Worm (Caenorhabditis elegans) whole organism, L4/young adult: ENCODE results near the gene hda-2.

Experiments used
- W03F9.2 ChIP-seq: fragments of 150-350 bp; optimal IDR thresholded peaks from 2 replicates; lab custom pipeline; 2014; ENCODE audit warnings: missing biosample characterization, missing genetic modification characterization
- dao-5 ChIP-seq: sonication (generic microtip); optimal IDR thresholded peaks from 2 replicates; lab custom pipeline; 2016; ENCODE audit warnings: missing genotype, missing genetic modification characterization, moderate library complexity, missing compliant biosample characterization
- him-1 ChIP-seq: sonication (generic microtip); optimal IDR thresholded peaks from 2 replicates; lab custom pipeline; 2016; ENCODE audit warnings: missing genotype, missing genetic modification reagents, missing genetic modification characterization, missing compliant biosample characterization

Gene hda-2

ce11 chrII:8022461-8022860 lies at the start of gene hda-2:
hda-2 (minus strand) TSS chrII:8022561.
- no peak for TF ChIP-seq W03F9.2
- no peak for TF ChIP-seq him-1
- no peak for TF ChIP-seq dao-5 (tag; lab: Kevin White, UChicago)

DNA sequence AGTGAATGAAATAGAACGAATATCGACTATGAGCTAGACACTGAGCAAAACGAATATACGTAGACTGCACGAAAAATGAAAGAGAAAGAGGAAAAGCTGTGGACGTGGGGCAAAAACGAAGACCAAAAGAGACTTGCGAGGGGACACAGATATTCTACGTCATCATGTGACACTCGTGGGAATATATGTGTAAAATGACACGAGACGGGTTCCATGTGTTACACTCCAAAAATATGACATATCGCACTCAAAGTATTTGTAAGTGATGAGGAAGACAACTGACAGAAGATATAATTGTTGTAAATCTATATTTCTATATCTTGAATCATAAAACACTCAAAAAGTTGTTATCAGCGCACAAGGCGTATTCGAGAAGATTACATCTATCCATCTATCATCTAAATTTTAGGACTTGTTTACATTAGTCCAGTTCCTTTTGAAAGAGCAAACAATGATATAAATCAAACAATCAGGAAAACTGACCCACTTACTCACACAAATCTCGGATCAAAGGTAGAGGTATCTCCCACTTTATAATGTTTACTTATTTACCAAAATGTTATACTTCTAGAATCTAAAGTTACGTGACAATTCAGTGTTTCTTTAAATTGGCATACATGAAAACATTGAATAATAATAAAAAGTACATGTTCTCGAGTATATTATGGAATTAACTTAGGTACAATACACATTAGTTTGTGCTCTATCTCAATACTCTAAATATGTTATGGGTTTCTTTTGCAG lies 49.6 kb upstream of the hda-2 start:
- TF ChIP-seq him-1 (peak; percentile 31), dao-5 (tag; lab: Kevin White, UChicago) (no peak), W03F9.2 (no peak)

DNA sequence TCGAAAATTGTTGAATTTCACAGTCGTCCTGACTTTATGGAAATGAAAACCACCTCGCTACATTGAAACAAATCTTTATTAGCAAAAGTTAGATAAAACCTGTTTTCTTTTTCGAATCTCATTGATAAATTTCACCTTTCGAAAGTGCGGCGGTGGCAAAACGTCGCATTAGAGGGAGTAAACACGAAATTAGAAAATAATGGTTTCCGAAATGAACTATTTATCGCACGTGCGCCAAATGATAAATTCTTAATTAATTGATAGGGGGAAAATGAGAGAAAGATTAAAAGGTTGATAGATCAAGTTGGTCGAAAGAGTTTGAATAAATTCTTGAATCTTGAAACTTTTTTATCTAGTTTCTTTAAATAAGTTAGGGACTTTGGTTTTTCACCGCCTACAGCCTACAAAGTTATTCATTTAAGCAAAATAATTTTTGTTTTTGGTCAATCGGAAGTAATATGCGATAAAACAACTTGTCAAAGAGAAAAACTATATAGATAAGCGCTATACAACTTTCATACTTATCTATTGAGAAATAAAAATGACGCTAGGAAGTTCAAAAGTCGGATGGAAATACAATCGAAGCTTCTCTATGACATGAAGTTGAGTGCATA lies 48.8 kb upstream of the hda-2 start:
- TF ChIP-seq W03F9.2: no peak
- no peak for TF ChIP-seq him-1
- no peak for TF ChIP-seq dao-5 (tag; lab: Kevin White, UChicago)

- TF ChIP-seq W03F9.2 (no peak), dao-5 (tag; lab: Kevin White, UChicago) (no peak), him-1 (no peak)
Measured at ce11 chrII:8065985-8066384, 43.6 kb upstream of the hda-2 start, which contains the start of gene pdha-1. pdha-1 (plus strand) TSS chrII:8066285.

- no peak for TF ChIP-seq him-1
- peak; percentile 66 for TF ChIP-seq W03F9.2
- TF ChIP-seq dao-5 (tag; lab: Kevin White, UChicago): no peak
Measured at ce11 chrII:8062334-8062791, 40.0 kb upstream of the hda-2 start, which contains the start of gene ufd-2. ufd-2 (plus strand) TSS chrII:8062741.

DNA sequence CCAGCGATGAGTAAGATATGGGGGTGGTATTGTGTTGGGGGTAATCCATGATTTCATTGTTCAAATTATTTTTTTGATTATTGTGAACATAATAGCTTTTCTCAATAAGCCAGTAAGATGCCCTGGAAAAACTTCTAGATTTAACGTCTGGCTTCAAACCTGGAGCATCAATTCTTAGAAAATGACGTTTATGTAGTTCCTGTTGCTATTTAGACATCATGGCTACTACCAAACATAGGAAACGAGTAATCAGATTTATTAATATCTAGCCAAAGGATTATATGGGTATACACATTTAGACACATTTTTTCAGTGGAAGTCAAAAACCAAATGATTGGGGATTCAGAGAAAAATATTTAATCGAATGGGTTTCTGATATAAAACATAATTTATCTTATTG lies 37.2 kb upstream of the hda-2 start:
- TF ChIP-seq him-1 (no peak), W03F9.2 (no peak)

ce11 chrII:8058769-8059168 lies 36.4 kb upstream of the hda-2 start, which contains the start of gene T05H10.8:
T05H10.8 (plus strand) TSS chrII:8059069.
- TF ChIP-seq W03F9.2: no peak
- TF ChIP-seq him-1: no peak
- TF ChIP-seq dao-5 (tag; lab: Kevin White, UChicago): no peak

- TF ChIP-seq dao-5 (tag; lab: Kevin White, UChicago) (no peak), W03F9.2 (no peak), him-1 (no peak)
Measured at ce11 chrII:8057911-8058310, 35.5 kb upstream of the hda-2 start.

DNA sequence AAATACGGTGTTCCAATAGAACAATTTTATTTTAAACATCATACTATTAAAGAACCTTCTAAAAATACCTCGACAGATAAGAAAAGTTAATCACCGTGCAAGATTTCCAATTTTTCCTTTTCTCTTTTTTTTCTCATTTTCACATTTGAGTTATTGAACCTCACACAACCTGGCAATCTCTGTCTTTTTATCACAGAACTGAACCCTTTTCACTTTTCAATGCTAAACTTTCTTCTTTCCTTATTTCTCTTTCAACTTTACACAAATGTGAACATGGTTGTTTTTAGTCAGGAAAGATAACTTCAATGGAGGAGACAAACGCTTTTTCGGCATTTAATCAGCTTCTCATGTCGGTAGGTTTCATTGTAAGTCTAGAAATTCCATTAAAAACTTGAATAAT lies 30.5 kb upstream of the hda-2 start, which contains the start of gene T05H10.4:
Gene T05H10.4, plus strand, starts transcription at position 301 of the 400 bp plus-strand sequence.
- TF ChIP-seq W03F9.2 (no peak), dao-5 (tag; lab: Kevin White, UChicago) (no peak)

- TF ChIP-seq dao-5 (tag; lab: Kevin White, UChicago) (no peak), him-1 (no peak)
Measured at ce11 chrII:8052172-8052571, 29.8 kb upstream of the hda-2 start.

DNA sequence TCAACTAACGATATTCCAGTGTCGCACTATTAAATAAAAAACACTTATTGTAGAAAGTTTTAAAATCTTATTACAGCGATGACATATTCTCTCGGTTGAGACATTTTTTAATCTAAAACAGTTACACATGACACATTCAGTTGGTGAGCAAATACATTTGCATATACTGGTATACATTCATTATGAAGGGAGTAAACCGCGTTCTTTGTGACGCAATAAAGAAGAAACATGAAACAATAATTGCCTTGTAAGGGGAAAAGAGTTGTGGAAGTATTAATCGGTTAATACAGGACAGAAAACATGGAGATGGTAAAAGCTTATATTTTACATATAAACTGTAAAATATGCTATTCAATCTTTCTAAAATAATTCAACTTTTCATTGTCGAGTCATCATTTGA lies 29.0 kb upstream of the hda-2 start:
- TF ChIP-seq him-1 (no peak), dao-5 (tag; lab: Kevin White, UChicago) (no peak), W03F9.2 (no peak)

DNA sequence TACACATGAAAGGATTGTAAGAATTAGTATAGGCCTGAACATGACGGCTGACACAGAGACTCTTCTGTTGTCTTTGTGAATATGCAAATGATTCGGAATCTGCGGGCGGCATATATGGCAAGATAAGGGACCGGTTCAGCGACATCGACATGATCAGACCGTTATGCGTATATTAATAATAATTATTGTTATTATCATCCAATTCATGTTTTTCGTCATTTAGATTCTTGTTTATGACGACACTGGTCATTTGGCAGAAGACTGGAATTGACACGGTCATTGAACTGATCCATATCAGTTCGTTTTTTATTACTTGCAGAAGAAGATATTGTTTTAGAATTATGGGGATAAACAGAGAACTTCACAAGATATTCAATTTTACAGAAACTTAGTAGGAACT lies 28.1 kb upstream of the hda-2 start, which contains the start of gene mtre-1:
Gene mtre-1, minus strand, starts transcription at position 101 of the 400 bp plus-strand sequence.
- TF ChIP-seq W03F9.2 (no peak), him-1 (no peak), dao-5 (tag; lab: Kevin White, UChicago) (no peak)

ce11 chrII:8047264-8047663 lies 24.9 kb upstream of the hda-2 start, which contains the start of gene apn-1:
apn-1 (plus strand) TSS chrII:8047564.
- TF ChIP-seq him-1: no peak
- TF ChIP-seq W03F9.2: no peak
- no peak for TF ChIP-seq dao-5 (tag; lab: Kevin White, UChicago)

ce11 chrII:8042289-8042688 lies 19.9 kb upstream of the hda-2 start, which contains the start of gene T05H10.1:
T05H10.1 (plus strand) TSS chrII:8042589.
- TF ChIP-seq dao-5 (tag; lab: Kevin White, UChicago): no peak
- no peak for TF ChIP-seq him-1
- TF ChIP-seq W03F9.2: no peak

- TF ChIP-seq W03F9.2 (peak; percentile 38), dao-5 (tag; lab: Kevin White, UChicago) (no peak)
Measured at ce11 chrII:8041642-8042041, 19.3 kb upstream of the hda-2 start.
